Worm (Caenorhabditis elegans) whole organism, young adult: ENCODE results near the gene Y41D4A.3.

Source experiments
- B0261.1 ChIP-seq: sonication (generic microtip); optimal IDR thresholded peaks from 2 replicates; lab custom pipeline; 2016; ENCODE audit warnings: mild to moderate bottlenecking, missing genetic modification characterization, moderate library complexity, missing compliant biosample characterization
- F23B12.7 ChIP-seq: sonication (generic microtip); optimal IDR thresholded peaks from 2 replicates; lab custom pipeline; 2017; ENCODE audit warnings: missing genetic modification characterization, mild to moderate bottlenecking, missing compliant biosample characterization, antibody characterized with exemption, moderate library complexity; ENCODE audit not compliant: insufficient read depth
- F55B11.4 ChIP-seq: sonication (generic microtip); optimal IDR thresholded peaks from 2 replicates; lab custom pipeline; 2016; ENCODE audit warnings: missing compliant biosample characterization, missing genetic modification characterization, borderline replicate concordance; ENCODE audit not compliant: insufficient read depth
- T07F8.4 ChIP-seq: sonication (generic microtip); optimal IDR thresholded peaks from 2 replicates; lab custom pipeline; 2016; ENCODE audit warnings: mild to moderate bottlenecking, missing genetic modification characterization, moderate library complexity, missing compliant biosample characterization
- T26A5.8 ChIP-seq: sonication (generic microtip); optimal IDR thresholded peaks from 2 replicates; lab custom pipeline; 2016; ENCODE audit warnings: missing genetic modification characterization, missing compliant biosample characterization
- Y95B8A.8 ChIP-seq: fragments of 200-800 bp; sonication (Bioruptor generic); IDR thresholded peaks from 2 replicates; pipeline ENCODE4 v1.3.6; 2022; ENCODE audit warnings: missing genetic modification reagents, missing genetic modification characterization, missing compliant biosample characterization
- attf-3 ChIP-seq: fragments of 200-800 bp; sonication (Bioruptor generic); conservative IDR thresholded peaks from 2 replicates; pipeline ENCODE4 v1.3.6; 2022; ENCODE audit warnings: missing genetic modification reagents, missing genetic modification characterization, missing compliant biosample characterization
- cebp-1 ChIP-seq, 2 experiments: fragments of 200-800 bp in 1 of 2; sonication (Bioruptor generic) in 1 of 2; sonication (generic microtip) in 1 of 2; IDR thresholded peaks in 1 of 2; optimal IDR thresholded peaks in 1 of 2; 2 replicates each; pipeline versions ENCODE4 v1.3.6 to Lab custom; 2017 to 2022; ENCODE audit warnings: missing compliant biosample characterization in 2 of 2, missing genetic modification characterization in 2 of 2, mild to moderate bottlenecking in 1 of 2, missing genetic modification reagents in 1 of 2, moderate library complexity in 1 of 2
- ceh-27 ChIP-seq: fragments of 200-800 bp; sonication (Bioruptor generic); optimal IDR thresholded peaks from 2 replicates; lab custom pipeline; 2018; ENCODE audit warnings: mild to moderate bottlenecking, missing genetic modification characterization, moderate library complexity, missing compliant biosample characterization
- ceh-91 ChIP-seq: fragments of 200-800 bp; sonication (Bioruptor generic); IDR thresholded peaks from 2 replicates; pipeline ENCODE4 v1.3.6; 2022; ENCODE audit warnings: missing genetic modification reagents, missing genetic modification characterization, missing compliant biosample characterization
- dox-1 ChIP-seq: fragments of 200-800 bp; sonication (Bioruptor generic); IDR thresholded peaks from 2 replicates; pipeline ENCODE4 v1.3.6; 2022; ENCODE audit warnings: missing genetic modification reagents, missing genetic modification characterization, missing compliant biosample characterization
- gei-17 ChIP-seq: fragments of 200-800 bp; sonication (Bioruptor generic); optimal IDR thresholded peaks from 2 replicates; lab custom pipeline; 2018; ENCODE audit warnings: mild to moderate bottlenecking, missing genetic modification characterization, missing compliant biosample characterization
- hmg-1.2 ChIP-seq: fragments of 200-800 bp; sonication (Bioruptor generic); IDR thresholded peaks from 2 replicates; pipeline ENCODE4 v1.3.6; 2022; ENCODE audit warnings: missing genetic modification reagents, missing genetic modification characterization, missing compliant biosample characterization
- let-607 ChIP-seq, 2 experiments: fragments of 200-800 bp in 1 of 2; sonication (Bioruptor generic) in 1 of 2; sonication (generic microtip) in 1 of 2; optimal IDR thresholded peaks; 2 replicates each; lab custom pipeline; 2016 to 2018; ENCODE audit warnings: mild to moderate bottlenecking in 2 of 2, missing compliant biosample characterization in 2 of 2, missing genetic modification characterization in 2 of 2, moderate library complexity in 2 of 2, missing genotype in 1 of 2
- lin-40 ChIP-seq: sonication (generic microtip); optimal IDR thresholded peaks from 2 replicates; lab custom pipeline; 2016; ENCODE audit warnings: missing genetic modification characterization, mild to moderate bottlenecking, missing compliant biosample characterization, missing genotype, missing genetic modification reagents
- mel-28 ChIP-seq: sonication (generic microtip); optimal IDR thresholded peaks from 2 replicates; lab custom pipeline; 2016; ENCODE audit warnings: borderline replicate concordance, mild to moderate bottlenecking, missing genetic modification characterization, missing compliant biosample characterization
- nfyb-1 ChIP-seq: fragments of 200-800 bp; sonication (Bioruptor generic); IDR thresholded peaks from 2 replicates; pipeline ENCODE4 v1.3.6; 2022; ENCODE audit warnings: missing genetic modification reagents, missing genetic modification characterization, missing compliant biosample characterization
- snpc-3.4 ChIP-seq: sonication (generic microtip); optimal IDR thresholded peaks from 2 replicates; lab custom pipeline; 2017; ENCODE audit warnings: missing genetic modification characterization, mild to moderate bottlenecking, missing compliant biosample characterization, antibody characterized with exemption, moderate library complexity, missing genotype, missing genetic modification reagents
- ztf-26 ChIP-seq: sonication (generic microtip); optimal IDR thresholded peaks from 2 replicates; lab custom pipeline; 2017; ENCODE audit warnings: missing genetic modification characterization, missing compliant biosample characterization

The Y41D4A.3 gene

DNA sequence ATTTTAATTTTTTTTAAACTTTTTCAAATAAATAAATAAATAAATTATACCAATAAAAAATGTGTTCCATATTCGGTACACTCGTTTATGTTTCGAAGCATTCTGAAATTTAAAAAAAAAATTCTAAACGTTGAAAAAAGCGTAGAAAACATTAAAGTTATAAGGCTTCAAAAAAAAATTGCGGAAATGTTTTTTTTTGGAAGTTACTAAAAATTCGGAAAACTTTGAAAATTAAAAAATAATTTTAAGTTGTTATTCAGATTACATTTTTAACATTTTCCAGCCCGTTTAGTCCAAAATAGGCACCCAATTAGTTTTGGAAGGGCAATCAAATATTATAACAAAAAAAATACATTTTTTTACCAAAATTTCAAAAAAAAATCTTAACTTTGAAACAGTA is 50.3 kb downstream of the Y41D4A.3 start, which contains the start of gene Y38C1BA.1:
Gene Y38C1BA.1 (minus strand): TSS at position 101 of the 400 bp plus-strand sequence.
- TF ChIP-seq dox-1 (GFP tag; lab: Robert Waterston, UW), result no peak
- no peak for TF ChIP-seq snpc-3.4 (tag; lab: Kevin White, UChicago)
- TF ChIP-seq B0261.1, result no peak
- no peak for TF ChIP-seq F23B12.7 (tag; lab: Kevin White, UChicago)
- TF ChIP-seq T26A5.8 (tag; lab: Kevin White, UChicago), result no peak
- TF ChIP-seq lin-40 (tag; lab: Kevin White, UChicago), result no peak
- no peak for TF ChIP-seq T07F8.4
- TF ChIP-seq ceh-91 (GFP tag; lab: Robert Waterston, UW), result no peak
- TF ChIP-seq mel-28 (tag; lab: Kevin White, UChicago), result no peak
- TF ChIP-seq let-607 (tag; optimal IDR thresholded peaks at IDR 0.05; lab: Kevin White, UChicago), result no peak
- no peak for TF ChIP-seq ceh-27
- no peak for TF ChIP-seq Y95B8A.8 (GFP tag; lab: Robert Waterston, UW)
- no peak for TF ChIP-seq ztf-26 (tag; lab: Kevin White, UChicago)
- no peak for TF ChIP-seq nfyb-1 (GFP tag; lab: Robert Waterston, UW)
- no peak for TF ChIP-seq F55B11.4 (tag; lab: Kevin White, UChicago)

DNA sequence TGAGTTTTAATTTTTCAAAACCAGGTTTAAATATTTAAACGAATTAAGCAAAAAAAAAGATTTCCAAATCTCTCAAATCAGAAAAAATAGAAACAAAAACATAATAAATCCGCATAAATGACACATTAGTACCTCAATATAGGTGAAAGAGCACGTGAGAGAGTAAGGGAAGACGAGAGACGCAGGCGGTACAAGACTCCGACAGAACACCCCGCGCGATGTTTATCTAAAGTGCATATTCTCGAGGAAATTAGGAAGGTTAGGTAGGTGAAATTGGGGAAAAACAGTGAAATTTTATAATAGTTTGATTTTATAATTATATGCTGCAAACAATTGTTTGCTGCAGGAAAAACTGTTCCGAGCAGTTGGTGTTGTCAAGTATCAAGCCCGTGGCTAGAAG is 51.0 kb downstream of the Y41D4A.3 start:
- peak; percentile 95 for TF ChIP-seq hmg-1.2 (GFP tag; lab: Robert Waterston, UW)
- TF ChIP-seq gei-17 (GFP tag; lab: Kevin White, UChicago), result no peak
- no peak for TF ChIP-seq cebp-1 (GFP tag; IDR thresholded peaks at IDR 0.05; lab: Robert Waterston, UW)
- no peak for TF ChIP-seq cebp-1 (tag; optimal IDR thresholded peaks at IDR 0.05; lab: Kevin White, UChicago)
- no peak for TF ChIP-seq F23B12.7 (tag; lab: Kevin White, UChicago)
- TF ChIP-seq attf-3 (GFP tag; lab: Robert Waterston, UW), result peak; percentile 84
- TF ChIP-seq, all 124 proteins: peak for 2
